Fruit fly (Drosophila melanogaster) whole organism: ENCODE data around the gene MP1.

Experiments
- CG8478 ChIP-seq: fragments of >200 bp; optimal IDR thresholded peaks from 2 replicates; lab custom pipeline; 2018; ENCODE audit warnings: inconsistent platforms
- Dll ChIP-seq: fragments of >200 bp; optimal IDR thresholded peaks from 2 replicates; lab custom pipeline; 2017
- EcR ChIP-seq, 2 experiments: fragments of >200 bp; optimal IDR thresholded peaks; 2 replicates each; lab custom pipeline; 2017; ENCODE audit warnings: missing biosample characterization in 2 of 2, missing genetic modification characterization in 2 of 2, missing genetic modification reagents in 2 of 2
- pan ChIP-seq: fragments of >200 bp; optimal IDR thresholded peaks from 2 replicates; lab custom pipeline; 2017
- psq ChIP-seq: fragments of >200 bp; optimal IDR thresholded peaks from 2 replicates; lab custom pipeline; 2017
- usp ChIP-seq: fragments of >200 bp; optimal IDR thresholded peaks from 2 replicates; lab custom pipeline; 2017; ENCODE audit warnings: missing biosample characterization, missing genetic modification characterization, mixed read lengths

- TF ChIP-seq pan (lab: Kevin White, UChicago) (no peak), CG8478 (no peak), EcR (GFP tag; optimal IDR thresholded peaks at IDR 0.05; lab: Kevin White, UChicago) (no peak), psq (lab: Kevin White, UChicago) (no peak), usp (GFP tag; lab: Kevin White, UChicago) (no peak), Dll (no peak)
Measured at dm6 chr3R:4277828-4278227, 29.9 kb upstream of the MP1 start, which contains the start of gene flip.
